Fruit fly (Drosophila melanogaster) S2 (cell line): Measurements from ENCODE around the gene Ada.

Experiments
- CG8478 ChIP-seq: fragments of >200 bp; optimal IDR thresholded peaks from 2 replicates; lab custom pipeline; 2018
- CTCF ChIP-seq, 2 experiments: fragments of >200 bp; optimal IDR thresholded peaks; 2 replicates each; lab custom pipeline; 2018

- TF ChIP-seq CG8478 (lab: Kevin White, UChicago) (no peak), CTCF (optimal IDR thresholded peaks at IDR 0.05; lab: Kevin White, UChicago) (no peak)
These were observed 25.5 kb upstream of the Ada start, which contains the start of gene neur for dm6 chr3R:9039448-9039847.
